Fruit fly (Drosophila melanogaster): ENCODE measurements around the gene CG11248.

The CG11248 gene

DNA sequence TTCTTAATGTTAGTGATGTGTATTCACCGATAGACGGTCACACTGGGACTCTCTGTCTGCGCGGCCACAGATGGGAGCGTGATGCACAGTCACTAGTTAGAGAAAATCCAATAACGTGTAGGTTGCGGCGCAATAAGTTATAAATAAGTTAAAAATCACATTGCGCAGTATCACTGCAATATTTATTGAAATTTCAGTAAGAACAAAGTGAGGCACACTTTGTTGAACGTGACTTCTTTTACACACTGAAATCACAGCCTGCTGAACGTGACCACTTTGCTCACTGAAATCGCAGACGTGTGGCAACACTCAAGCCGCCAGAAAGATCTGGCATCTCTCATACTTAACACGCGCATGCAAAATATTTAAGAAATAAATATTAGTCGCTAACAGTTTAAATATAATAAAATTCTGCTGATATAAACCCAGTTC lies 48.8 kb downstream of the CG11248 start, which contains the start of the genes CG11247 and Polr2H (continued):
- TF ChIP-seq Scr (GFP tag; IDR thresholded peaks at IDR 0.05; ENCODE audit: partially characterized antibody) (peak; percentile 84), eve (GFP tag; optimal IDR thresholded peaks at IDR 0.05) (peak in 1 of 2 experiments; percentile 77), Lhr (GFP tag; optimal IDR thresholded peaks at IDR 0.05) (peak; percentile 83), abd-A (tag; optimal IDR thresholded peaks at IDR 0.05) (no peak), Adf1 (GFP tag; IDR thresholded peaks at IDR 0.05) (peak; percentile 67), Ssrp (tag; optimal IDR thresholded peaks at IDR 0.05) (peak; percentile 89), CG1647 (GFP tag; optimal IDR thresholded peaks at IDR 0.05) (peak; percentile 93), mld (GFP tag; IDR thresholded peaks at IDR 0.05; ENCODE audit: partially characterized antibody) (no peak), lab (GFP tag; optimal IDR thresholded peaks at IDR 0.05) (peak; percentile 83), CG4282 (GFP tag; optimal IDR thresholded peaks at IDR 0.05) (peak; percentile 85), Trl (optimal IDR thresholded peaks at IDR 0.05) (no peak), Trl (GFP tag; optimal IDR thresholded peaks at IDR 0.05) (peak; percentile 95), CG9727 (GFP tag; optimal IDR thresholded peaks at IDR 0.05) (peak; percentile 83), CG10979 (tag; optimal IDR thresholded peaks at IDR 0.05) (peak; percentile 81), wdn (GFP tag; IDR thresholded peaks at IDR 0.05) (peak; percentile 86), hbn (GFP tag; IDR thresholded peaks at IDR 0.05; ENCODE audit: partially characterized antibody) (peak; percentile 66; the same call in 1 of the 2 replicates), repo (GFP tag; optimal IDR thresholded peaks at IDR 0.05) (peak; percentile 89), CG10565 (GFP tag; optimal IDR thresholded peaks at IDR 0.05) (peak; percentile 76), Sry-δ (GFP tag; optimal IDR thresholded peaks at IDR 0.05) (peak; percentile 99), CG6272 (GFP tag; IDR thresholded peaks at IDR 0.05) (peak; percentile 95), grn (GFP tag; optimal IDR thresholded peaks at IDR 0.05) (peak; percentile 30), Abd-B (GFP tag; optimal IDR thresholded peaks at IDR 0.05) (peak; percentile 97), ind (GFP tag; optimal IDR thresholded peaks at IDR 0.05) (peak; percentile 97), Neu2 (GFP tag; optimal IDR thresholded peaks at IDR 0.05; ENCODE audit: borderline replicate concordance) (peak; percentile 81), CG15479 (GFP tag; optimal IDR thresholded peaks at IDR 0.05) (peak; percentile 1), crc (GFP tag; optimal IDR thresholded peaks at IDR 0.05) (peak; percentile 84), Ets65A (GFP tag) (peak; percentile 100), CG6854 (GFP tag; optimal IDR thresholded peaks at IDR 0.05) (no peak), Doc2 (GFP tag; IDR thresholded peaks at IDR 0.05) (peak; percentile 82), seq (GFP tag; IDR thresholded peaks at IDR 0.05) (peak; percentile 85), Oaz (GFP tag; IDR thresholded peaks at IDR 0.05) (peak; percentile 83), HLHmδ (GFP tag; optimal IDR thresholded peaks at IDR 0.05) (no peak), CG10366 (GFP tag; IDR thresholded peaks at IDR 0.05) (peak; percentile 93), ssp (GFP tag; IDR thresholded peaks at IDR 0.05) (peak; percentile 93), CG2889 (GFP tag; IDR thresholded peaks at IDR 0.05) (peak; percentile 92), CG11398 (GFP tag; optimal IDR thresholded peaks at IDR 0.05) (peak; percentile 81), vvl (GFP tag; IDR thresholded peaks at IDR 0.05) (peak; percentile 89), CG5953 (GFP tag; IDR thresholded peaks at IDR 0.05) (0 out of 2 replicates have a peak, but pooled peaks have one; percentile 62), Hr39 (optimal IDR thresholded peaks at IDR 0.05) (no peak), CG2199 (GFP tag; IDR thresholded peaks at IDR 0.05) (peak; percentile 90), yki (optimal IDR thresholded peaks at IDR 0.05) (peak; percentile 66), CG1603 (tag; optimal IDR thresholded peaks at IDR 0.05) (peak; percentile 96), CG7745 (tag; optimal IDR thresholded peaks at IDR 0.05) (no peak), nerfin-1 (tag; optimal IDR thresholded peaks at IDR 0.05) (peak; percentile 78), mirr (GFP tag; optimal IDR thresholded peaks at IDR 0.05) (peak; percentile 47), CG8924 (tag; optimal IDR thresholded peaks at IDR 0.05) (peak; percentile 83), CG34376 (GFP tag; optimal IDR thresholded peaks at IDR 0.05) (peak; percentile 27), CG11560 (tag; IDR thresholded peaks at IDR 0.05) (peak; percentile 82), fu2 (GFP tag; optimal IDR thresholded peaks at IDR 0.05) (peak; percentile 95), CG17829 (tag; optimal IDR thresholded peaks at IDR 0.05) (peak; percentile 89), z (GFP tag; IDR thresholded peaks at IDR 0.05) (0 out of 3 replicates have a peak, but pooled peaks have one; percentile 34), CG6654 (GFP tag; optimal IDR thresholded peaks at IDR 0.05) (peak; percentile 72)
